Worm (Caenorhabditis elegans) whole organism, mixed stage, embryonic: ENCODE data around the gene T13F2.6.
"Not testable (repeated sequence)": the region's sequence is repeated elsewhere in the genome, so short reads cannot be mapped to it uniquely, and the experiment has no call there.

Source experiments
- M03D4.4 ChIP-seq: sonication (generic microtip); optimal IDR thresholded peaks from 2 replicates; lab custom pipeline; 2017; ENCODE audit warnings: mild to moderate bottlenecking, missing genetic modification characterization, missing compliant biosample characterization
- bed-3 ChIP-seq: fragments of 200-800 bp; sonication (Bioruptor generic); optimal IDR thresholded peaks from 3 replicates; lab custom pipeline; 2018; ENCODE audit warnings: mild to moderate bottlenecking, missing genetic modification characterization, moderate library complexity, missing compliant biosample characterization
- blmp-1 ChIP-seq: fragments of 150-350 bp; optimal IDR thresholded peaks from 2 replicates; lab custom pipeline; 2014; ENCODE audit warnings: missing biosample characterization, missing genetic modification characterization
- ceh-83 ChIP-seq: fragments of 200-800 bp; sonication (Bioruptor generic); optimal IDR thresholded peaks from 2 replicates; lab custom pipeline; 2018; ENCODE audit warnings: mild to moderate bottlenecking, missing genetic modification characterization, missing compliant biosample characterization
- ces-1 ChIP-seq: fragments of 150-350 bp; optimal IDR thresholded peaks from 2 replicates; lab custom pipeline; 2014; ENCODE audit warnings: missing biosample characterization, missing genetic modification reagents, missing genetic modification characterization
- cnd-1 ChIP-seq: fragments of 200-800 bp; sonication (Bioruptor generic); optimal IDR thresholded peaks from 2 replicates; lab custom pipeline; 2018; ENCODE audit warnings: mild to moderate bottlenecking, missing genetic modification characterization, missing compliant biosample characterization
- elt-1 ChIP-seq: sonication (generic microtip); optimal IDR thresholded peaks from 2 replicates; lab custom pipeline; 2017; ENCODE audit warnings: missing genetic modification characterization, mild to moderate bottlenecking, missing compliant biosample characterization, antibody characterized with exemption, moderate library complexity, borderline replicate concordance; ENCODE audit not compliant: insufficient read depth
- elt-3 ChIP-seq: fragments of 150-350 bp; optimal IDR thresholded peaks from 2 replicates; lab custom pipeline; 2014; ENCODE audit warnings: missing biosample characterization, missing genetic modification characterization
- flh-1 ChIP-seq: fragments of 200-800 bp; sonication (Bioruptor generic); optimal IDR thresholded peaks from 2 replicates; lab custom pipeline; 2018; ENCODE audit warnings: mild to moderate bottlenecking, missing genetic modification characterization, moderate library complexity, missing compliant biosample characterization
- hlh-1 ChIP-seq: fragments of 150-350 bp; optimal IDR thresholded peaks from 2 replicates; lab custom pipeline; 2014; ENCODE audit warnings: missing biosample characterization, missing genetic modification reagents, missing genetic modification characterization
- lin-13 ChIP-seq: fragments of 150-350 bp; optimal IDR thresholded peaks from 2 replicates; lab custom pipeline; 2014; ENCODE audit warnings: missing biosample characterization, missing genetic modification characterization
- lin-32 ChIP-seq: fragments of 200-800 bp; sonication (Bioruptor generic); optimal IDR thresholded peaks from 2 replicates; lab custom pipeline; 2018; ENCODE audit warnings: mild to moderate bottlenecking, missing genetic modification characterization, missing compliant biosample characterization
- lsy-2 ChIP-seq: fragments of 150-350 bp; optimal IDR thresholded peaks from 2 replicates; lab custom pipeline; 2014; ENCODE audit warnings: missing biosample characterization, missing genetic modification characterization
- mab-5 ChIP-seq: fragments of 150-350 bp; optimal IDR thresholded peaks from 2 replicates; lab custom pipeline; 2014; ENCODE audit warnings: missing biosample characterization, missing genetic modification characterization
- mep-1 ChIP-seq: fragments of 150-350 bp; optimal IDR thresholded peaks from 2 replicates; lab custom pipeline; 2017; ENCODE audit warnings: missing biosample characterization, missing genetic modification reagents, missing genetic modification characterization, inconsistent platforms
- mls-2 ChIP-seq: sonication (generic microtip); optimal IDR thresholded peaks from 2 replicates; lab custom pipeline; 2016; ENCODE audit warnings: mild to moderate bottlenecking, missing genetic modification characterization, moderate library complexity, missing compliant biosample characterization
- nhr-12 ChIP-seq: fragments of 150-350 bp; optimal IDR thresholded peaks from 2 replicates; lab custom pipeline; 2014; ENCODE audit warnings: missing biosample characterization, missing genetic modification characterization
- nhr-2 ChIP-seq: fragments of 150-350 bp; optimal IDR thresholded peaks from 2 replicates; lab custom pipeline; 2014; ENCODE audit warnings: missing biosample characterization, missing genetic modification characterization
- nhr-237 ChIP-seq: fragments of 150-350 bp; optimal IDR thresholded peaks from 2 replicates; lab custom pipeline; 2014; ENCODE audit warnings: missing biosample characterization, missing genetic modification characterization
- nhr-28 ChIP-seq: fragments of 150-350 bp; optimal IDR thresholded peaks from 2 replicates; lab custom pipeline; 2014; ENCODE audit warnings: missing biosample characterization, missing genetic modification characterization
- pha-4 ChIP-seq: fragments of 150-350 bp; optimal IDR thresholded peaks from 2 replicates; lab custom pipeline; 2018; ENCODE audit warnings: missing biosample characterization, missing genetic modification reagents, missing genetic modification characterization
- sem-2 ChIP-seq: fragments of 200-800 bp; sonication (Bioruptor generic); optimal IDR thresholded peaks from 2 replicates; lab custom pipeline; 2018; ENCODE audit warnings: mild to moderate bottlenecking, missing genetic modification characterization, missing compliant biosample characterization
- snpc-4 ChIP-seq: fragments of 150-350 bp; optimal IDR thresholded peaks from 2 replicates; lab custom pipeline; 2014; ENCODE audit warnings: missing biosample characterization, missing genetic modification characterization
- sptf-1 ChIP-seq: sonication (generic microtip); optimal IDR thresholded peaks from 2 replicates; lab custom pipeline; 2017; ENCODE audit warnings: mild to moderate bottlenecking, missing genetic modification characterization, moderate library complexity, missing compliant biosample characterization
- tbx-8 ChIP-seq: fragments of 200-800 bp; sonication (Bioruptor generic); optimal IDR thresholded peaks from 2 replicates; lab custom pipeline; 2018; ENCODE audit warnings: mild to moderate bottlenecking, missing genetic modification characterization, moderate library complexity, missing compliant biosample characterization
- unc-120 ChIP-seq: sonication (generic microtip); optimal IDR thresholded peaks from 2 replicates; lab custom pipeline; 2017; ENCODE audit warnings: missing genetic modification characterization, missing compliant biosample characterization; ENCODE audit not compliant: poor library complexity, severe bottlenecking
- unc-39 ChIP-seq: fragments of 150-350 bp; optimal IDR thresholded peaks from 2 replicates; lab custom pipeline; 2014; ENCODE audit warnings: missing biosample characterization, missing genetic modification characterization
- unc-62 ChIP-seq: fragments of 150-350 bp; optimal IDR thresholded peaks from 2 replicates; lab custom pipeline; 2014; ENCODE audit warnings: missing biosample characterization, missing genetic modification reagents, missing genetic modification characterization
- zip-8 ChIP-seq: fragments of 150-350 bp; optimal IDR thresholded peaks from 2 replicates; lab custom pipeline; 2014; ENCODE audit warnings: missing biosample characterization, missing genetic modification characterization
- ztf-11 ChIP-seq: fragments of 150-350 bp; optimal IDR thresholded peaks from 2 replicates; lab custom pipeline; 2014; ENCODE audit warnings: missing biosample characterization, missing genetic modification characterization

T13F2.6 gene

ce11 chrIV:9737204-9737790, 40.8 kb upstream of the T13F2.6 start, which contains the start of gene cka-1:
cka-1 (minus strand) TSS chrIV:9737621.
- TF ChIP-seq unc-39 (tag; lab: Kevin White, UChicago) (no peak), ztf-11 (no peak), nhr-12 (tag; lab: Kevin White, UChicago) (no peak), nhr-2 (no peak), lin-13 (tag; lab: Kevin White, UChicago) (no peak), bed-3 (GFP tag; lab: Kevin White, UChicago) (no peak), mab-5 (tag; lab: Kevin White, UChicago) (no peak), elt-3 (tag; lab: Kevin White, UChicago) (no peak), pha-4 (no peak), unc-62 (no peak), mls-2 (no peak), sptf-1 (tag; lab: Kevin White, UChicago) (no peak), nhr-28 (tag; lab: Kevin White, UChicago) (no peak), unc-120 (tag; lab: Kevin White, UChicago) (no peak), cnd-1 (tag; lab: Kevin White, UChicago) (no peak), mep-1 (no peak), nhr-237 (tag; lab: Kevin White, UChicago) (no peak), sem-2 (GFP tag; lab: Kevin White, UChicago) (no peak)
- TF ChIP-seq, all 35 proteins: peak for 0

ce11 chrIV:9738194-9738593, 39.9 kb upstream of the T13F2.6 start, which contains the start of gene C28D4.10:
C28D4.10 (plus strand) TSS chrIV:9738494.
- no peak for TF ChIP-seq snpc-4 (tag; lab: Kevin White, UChicago)
- TF ChIP-seq tbx-8 (GFP tag; lab: Kevin White, UChicago) = no peak
- no peak for TF ChIP-seq nhr-12 (tag; lab: Kevin White, UChicago)
- TF ChIP-seq M03D4.4 = no peak
- TF ChIP-seq ceh-83 (GFP tag; lab: Kevin White, UChicago) = no peak
- no peak for TF ChIP-seq bed-3 (GFP tag; lab: Kevin White, UChicago)
- TF ChIP-seq sem-2 (GFP tag; lab: Kevin White, UChicago) = no peak

- TF ChIP-seq unc-62 = no peak
- no peak for TF ChIP-seq lsy-2
- no peak for TF ChIP-seq ceh-83 (GFP tag; lab: Kevin White, UChicago)
- TF ChIP-seq nhr-237 (tag; lab: Kevin White, UChicago) = no peak
- no peak for TF ChIP-seq ces-1 (GFP tag; lab: Kevin White, UChicago)
- no peak for TF ChIP-seq sem-2 (GFP tag; lab: Kevin White, UChicago)
- TF ChIP-seq elt-3 (tag; lab: Kevin White, UChicago) = no peak
- no peak for TF ChIP-seq unc-39 (tag; lab: Kevin White, UChicago)
- no peak for TF ChIP-seq zip-8 (tag; lab: Kevin White, UChicago)
- TF ChIP-seq, all 35 proteins: peak for 0
These were observed 39.1 kb upstream of the T13F2.6 start for ce11 chrIV:9739001-9739400.

DNA sequence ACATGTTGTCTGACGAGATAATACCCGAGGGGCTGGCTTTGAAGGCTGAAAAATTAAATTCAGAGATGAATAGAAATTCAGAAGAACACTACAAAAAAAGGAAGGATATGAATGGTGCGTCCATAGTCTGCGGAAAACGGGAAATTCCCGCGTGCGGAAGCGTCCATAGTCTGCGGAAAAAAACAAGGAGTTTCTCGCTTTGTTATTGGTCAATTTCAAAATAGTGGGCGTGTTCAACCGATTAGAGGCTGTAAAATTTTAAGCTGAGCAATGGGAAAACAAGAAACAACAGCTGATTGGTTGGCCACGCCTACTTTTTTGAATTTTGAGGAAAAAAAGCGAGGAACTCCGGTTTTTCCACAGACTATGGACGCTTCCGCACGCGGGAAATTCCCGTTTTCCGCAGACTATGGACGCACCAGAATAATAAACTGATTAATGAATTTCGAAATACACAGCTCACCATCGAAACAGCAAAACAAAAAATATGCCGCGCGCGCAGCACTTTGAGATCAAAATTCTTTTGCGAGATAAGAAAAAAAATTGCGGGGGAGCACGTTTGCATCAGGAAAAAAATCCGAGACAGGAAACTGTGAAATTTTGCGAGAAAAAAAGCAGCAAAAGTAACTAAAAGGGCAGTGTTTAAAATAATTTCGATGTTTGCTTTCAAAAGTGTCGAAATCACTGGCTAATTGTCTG, 37.1 kb upstream of the T13F2.6 start, which contains the start of gene gln-6:
TSS of gene gln-6 (minus strand) at position 51 of the 699 bp plus-strand sequence.
- not testable (repeated sequence) for TF ChIP-seq lin-13 (tag; lab: Kevin White, UChicago); unc-39 (tag; lab: Kevin White, UChicago); flh-1 (GFP tag; lab: Kevin White, UChicago)
- TF ChIP-seq, all 35 proteins: peak for 0; not testable (repeated sequence) for 35

DNA sequence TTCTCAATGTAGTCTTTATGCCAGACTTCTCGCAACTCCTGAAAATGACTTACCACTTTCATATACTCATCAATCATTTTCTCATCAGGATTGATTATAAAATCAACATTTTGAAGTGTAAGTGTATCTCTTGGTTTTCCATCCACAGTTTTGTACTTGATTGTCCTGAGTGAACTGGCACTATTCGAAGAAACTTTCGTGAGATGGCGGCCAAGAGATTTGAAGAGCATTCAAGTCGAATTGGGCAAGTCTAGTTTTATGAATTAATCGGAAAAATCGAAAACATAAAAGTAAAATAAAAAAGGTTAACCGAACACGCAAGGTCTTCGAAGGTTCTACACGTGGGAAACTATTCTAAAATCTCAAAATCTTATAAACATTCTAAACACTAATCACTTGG, 35.2 kb upstream of the T13F2.6 start, which contains the start of gene C28D4.7:
TSS of gene C28D4.7 (minus strand) at position 265 of the 400 bp plus-strand sequence.
- TF ChIP-seq lsy-2 = no peak
- no peak for TF ChIP-seq lin-32 (GFP tag; lab: Kevin White, UChicago)
- TF ChIP-seq unc-39 (tag; lab: Kevin White, UChicago) = no peak
- TF ChIP-seq zip-8 (tag; lab: Kevin White, UChicago) = no peak
- no peak for TF ChIP-seq nhr-237 (tag; lab: Kevin White, UChicago)
- no peak for TF ChIP-seq ceh-83 (GFP tag; lab: Kevin White, UChicago)
- TF ChIP-seq pha-4 = no peak
- no peak for TF ChIP-seq mep-1
- no peak for TF ChIP-seq hlh-1 (tag; lab: Kevin White, UChicago)
- no peak for TF ChIP-seq sem-2 (GFP tag; lab: Kevin White, UChicago)
- TF ChIP-seq elt-1 (tag; lab: Kevin White, UChicago) = no peak
- TF ChIP-seq mab-5 (tag; lab: Kevin White, UChicago) = no peak
- TF ChIP-seq blmp-1 (tag; lab: Kevin White, UChicago) = no peak
